Fruit fly (Drosophila melanogaster) whole organism, embryonic: ENCODE results near the gene Ilk.
A peak's percentile ranks its signal among the peaks of the same experiment; 100 is the strongest.

ENCODE experiments used
- BEAF-32 ChIP-seq: fragments of 200-800 bp; sonication (Bioruptor generic); optimal IDR thresholded peaks from 3 replicates; lab custom pipeline; 2017; ENCODE audit warnings: missing biosample characterization, missing genetic modification characterization, mild to moderate bottlenecking, moderate library complexity, missing genetic modification reagents
- CG10267 ChIP-seq: fragments of 200-800 bp; sonication (Bioruptor generic); optimal IDR thresholded peaks from 2 replicates; lab custom pipeline; 2018; ENCODE audit warnings: missing biosample characterization, mild to moderate bottlenecking, missing genetic modification characterization, moderate library complexity
- CG10565 ChIP-seq: fragments of 200-800 bp; sonication (Bioruptor generic); optimal IDR thresholded peaks from 3 replicates; lab custom pipeline; 2016; ENCODE audit warnings: missing biosample characterization, mild to moderate bottlenecking, missing genetic modification characterization
- CG11504 ChIP-seq: fragments of 200-800 bp; sonication (Bioruptor generic); optimal IDR thresholded peaks from 3 replicates; lab custom pipeline; 2019; ENCODE audit warnings: missing biosample characterization, mild to moderate bottlenecking, missing genetic modification characterization, moderate library complexity
- CG1233 ChIP-seq: fragments of 200-800 bp; sonication (Bioruptor generic); optimal IDR thresholded peaks from 4 replicates; lab custom pipeline; 2018; ENCODE audit warnings: missing biosample characterization, mild to moderate bottlenecking, missing genetic modification characterization
- CG12391 ChIP-seq: fragments of 200-800 bp; sonication (Bioruptor generic); optimal IDR thresholded peaks from 3 replicates; lab custom pipeline; 2018; ENCODE audit warnings: missing biosample characterization, mild to moderate bottlenecking, missing genetic modification characterization, moderate library complexity
- CG13624 ChIP-seq: fragments of 200-800 bp; sonication (Bioruptor generic); optimal IDR thresholded peaks from 2 replicates; lab custom pipeline; 2016; ENCODE audit warnings: missing biosample characterization, missing genetic modification characterization
- CG13894 ChIP-seq: fragments of 200-800 bp; sonication (Bioruptor generic); optimal IDR thresholded peaks from 3 replicates; lab custom pipeline; 2018; ENCODE audit warnings: missing biosample characterization, mild to moderate bottlenecking, missing genetic modification characterization, moderate library complexity
- CG15011 ChIP-seq: fragments of 200-800 bp; sonication (Bioruptor generic); optimal IDR thresholded peaks from 3 replicates; lab custom pipeline; 2018; ENCODE audit warnings: missing biosample characterization, mild to moderate bottlenecking, missing genetic modification characterization
- CG1647 ChIP-seq: fragments of 200-800 bp; sonication (Bioruptor generic); optimal IDR thresholded peaks from 3 replicates; lab custom pipeline; 2016; ENCODE audit warnings: missing biosample characterization, missing genetic modification characterization
- CG17186 ChIP-seq: fragments of 200-800 bp; sonication (Bioruptor generic); optimal IDR thresholded peaks from 3 replicates; lab custom pipeline; 2017; ENCODE audit warnings: missing biosample characterization, missing genetic modification reagents, missing genetic modification characterization
- CG17802 ChIP-seq: fragments of 200-800 bp; sonication (Bioruptor generic); optimal IDR thresholded peaks from 2 replicates; lab custom pipeline; 2018; ENCODE audit warnings: missing biosample characterization, mild to moderate bottlenecking, missing genetic modification characterization, moderate library complexity
- CG2116 ChIP-seq: fragments of 200-800 bp; sonication (Bioruptor generic); optimal IDR thresholded peaks from 3 replicates; lab custom pipeline; 2018; ENCODE audit warnings: missing biosample characterization, mild to moderate bottlenecking, missing genetic modification characterization
- CG32767 ChIP-seq: fragments of 200-800 bp; sonication (Bioruptor generic); IDR thresholded peaks from 2 replicates; pipeline ENCODE4 v1.3.6; 2022; ENCODE audit warnings: missing biosample characterization, missing genetic modification characterization
- CG33213 ChIP-seq: fragments of 200-800 bp; sonication (Bioruptor generic); optimal IDR thresholded peaks from 3 replicates; lab custom pipeline; 2016; ENCODE audit warnings: missing biosample characterization, missing genetic modification characterization
- CG3726 ChIP-seq: fragments of 200-800 bp; sonication (Bioruptor generic); IDR thresholded peaks from 3 replicates; pipeline ENCODE4, ENCODE4 v1.3.6; 2022; ENCODE audit warnings: missing biosample characterization, missing genetic modification characterization
- CG42726 ChIP-seq: fragments of 200-800 bp; sonication (Bioruptor generic); IDR thresholded peaks from 2 replicates; pipeline ENCODE4 v1.3.6; 2022; ENCODE audit warnings: missing biosample characterization, missing genetic modification characterization; ENCODE audit not compliant: partially characterized antibody
- CG4404 ChIP-seq: fragments of 200-800 bp; sonication (Bioruptor generic); IDR thresholded peaks from 2 replicates; pipeline ENCODE4 v1.3.6; 2022; ENCODE audit warnings: missing biosample characterization, missing genetic modification characterization
- CG4820 ChIP-seq: fragments of 200-800 bp; sonication (Bioruptor generic); optimal IDR thresholded peaks from 3 replicates; lab custom pipeline; 2016; ENCODE audit warnings: missing biosample characterization, missing genetic modification characterization
- CG6765 ChIP-seq: fragments of 200-800 bp; sonication (Bioruptor generic); optimal IDR thresholded peaks from 3 replicates; lab custom pipeline; 2017; ENCODE audit warnings: missing biosample characterization, mild to moderate bottlenecking, missing genetic modification characterization
- CG7839 ChIP-seq: fragments of 200-800 bp; sonication (Bioruptor generic); optimal IDR thresholded peaks from 3 replicates; lab custom pipeline; 2018; ENCODE audit warnings: missing biosample characterization, mild to moderate bottlenecking, missing genetic modification characterization, moderate library complexity
- CG8281 ChIP-seq: fragments of 200-800 bp; sonication (Bioruptor generic); optimal IDR thresholded peaks from 2 replicates; lab custom pipeline; 2018; ENCODE audit warnings: missing biosample characterization, mild to moderate bottlenecking, missing genetic modification characterization, moderate library complexity
- CG8388 ChIP-seq: fragments of 200-800 bp; sonication (Bioruptor generic); optimal IDR thresholded peaks from 2 replicates; lab custom pipeline; 2019; ENCODE audit warnings: missing biosample characterization, mild to moderate bottlenecking, missing genetic modification characterization, moderate library complexity
- CkIIα-i1 ChIP-seq: fragments of 200-800 bp; sonication (Bioruptor generic); IDR thresholded peaks from 2 replicates; pipeline ENCODE4 v1.3.6; 2022; ENCODE audit warnings: missing biosample characterization, missing genetic modification characterization
- D19A ChIP-seq: fragments of 200-800 bp; optimal IDR thresholded peaks from 3 replicates; lab custom pipeline; 2019; ENCODE audit warnings: missing biosample characterization, mild to moderate bottlenecking, missing genetic modification characterization, moderate library complexity
- Dll ChIP-seq: fragments of 200-800 bp; sonication (Bioruptor generic); IDR thresholded peaks from 4 replicates; pipeline ENCODE4 v1.3.6; 2022; ENCODE audit warnings: missing biosample characterization, missing genetic modification characterization; ENCODE audit not compliant: partially characterized antibody
- Doc2 ChIP-seq: fragments of 200-800 bp; sonication (Bioruptor generic); IDR thresholded peaks from 2 replicates; pipeline ENCODE4 v1.3.6; 2022; ENCODE audit warnings: missing biosample characterization, missing genetic modification characterization
- Fer1 ChIP-seq: fragments of 200-800 bp; sonication (Bioruptor generic); optimal IDR thresholded peaks from 2 replicates; lab custom pipeline; 2017; ENCODE audit warnings: missing biosample characterization, mild to moderate bottlenecking, missing genetic modification characterization
- Fer2 ChIP-seq: fragments of 200-800 bp; sonication (Bioruptor generic); optimal IDR thresholded peaks from 2 replicates; lab custom pipeline; 2018; ENCODE audit warnings: missing biosample characterization, mild to moderate bottlenecking, missing genetic modification characterization, moderate library complexity
- Hmx ChIP-seq: fragments of 200-800 bp; sonication (Bioruptor generic); optimal IDR thresholded peaks from 2 replicates; lab custom pipeline; 2016; ENCODE audit warnings: missing biosample characterization, missing genetic modification characterization
- NfI ChIP-seq: fragments of 200-800 bp; sonication (Bioruptor generic); optimal IDR thresholded peaks from 3 replicates; lab custom pipeline; 2018; ENCODE audit warnings: missing biosample characterization, mild to moderate bottlenecking, missing genetic modification characterization, moderate library complexity
- Optix ChIP-seq: fragments of 200-800 bp; sonication (Bioruptor generic); IDR thresholded peaks from 3 replicates; pipeline ENCODE4 v1.3.6; 2022; ENCODE audit warnings: missing biosample characterization, missing genetic modification characterization
- Ravus ChIP-seq: fragments of 200-800 bp; sonication (Bioruptor generic); IDR thresholded peaks from 2 replicates; pipeline ENCODE4 v1.3.6; 2022; ENCODE audit warnings: missing biosample characterization, missing genetic modification characterization
- Sry-β ChIP-seq: fragments of 200-800 bp; sonication (Bioruptor generic); optimal IDR thresholded peaks from 2 replicates; lab custom pipeline; 2018; ENCODE audit warnings: missing biosample characterization, mild to moderate bottlenecking, missing genetic modification characterization, moderate library complexity
- Ssrp ChIP-seq: fragments of 200-800 bp; sonication (Bioruptor generic); optimal IDR thresholded peaks from 2 replicates; lab custom pipeline; 2018; ENCODE audit warnings: missing biosample characterization, mild to moderate bottlenecking, missing genetic modification characterization, moderate library complexity
- Stat92E ChIP-seq, 3 experiments: fragments of >200 bp in 2 of 3; fragments of 200-800 bp in 1 of 3; sonication (Bioruptor generic) in 1 of 3; optimal IDR thresholded peaks; 2 replicates each; lab custom pipeline; 2017 to 2019; ENCODE audit warnings: missing biosample characterization in 3 of 3, missing genetic modification characterization in 3 of 3, mild to moderate bottlenecking in 1 of 3, moderate library complexity in 1 of 3
- ash1 ChIP-seq: fragments of 200-800 bp; sonication (Bioruptor generic); optimal IDR thresholded peaks from 2 replicates; lab custom pipeline; 2018; ENCODE audit warnings: missing biosample characterization, mild to moderate bottlenecking, missing genetic modification characterization
- ci ChIP-seq: fragments of 200-800 bp; sonication (Bioruptor generic); IDR thresholded peaks from 3 replicates; pipeline ENCODE4 v1.3.6; 2022; ENCODE audit warnings: missing biosample characterization, missing genetic modification characterization
- dimm ChIP-seq: fragments of 200-800 bp; sonication (Bioruptor generic); IDR thresholded peaks from 2 replicates; pipeline ENCODE4 v1.3.6; 2022; ENCODE audit warnings: missing biosample characterization, missing genetic modification characterization
- emc ChIP-seq: fragments of 200-800 bp; sonication (Bioruptor generic); optimal IDR thresholded peaks from 2 replicates; lab custom pipeline; 2016; ENCODE audit warnings: missing biosample characterization, missing genetic modification characterization
- eyg ChIP-seq: fragments of 200-800 bp; sonication (Bioruptor generic); optimal IDR thresholded peaks from 3 replicates; lab custom pipeline; 2016; ENCODE audit warnings: missing biosample characterization, missing genetic modification characterization
- h ChIP-seq: fragments of >200 bp; optimal IDR thresholded peaks from 2 replicates; lab custom pipeline; 2017
- her ChIP-seq: fragments of 200-800 bp; sonication (Bioruptor generic); optimal IDR thresholded peaks from 2 replicates; lab custom pipeline; 2016; ENCODE audit warnings: missing biosample characterization, missing genetic modification characterization
- kah ChIP-seq: fragments of 200-800 bp; sonication (Bioruptor generic); optimal IDR thresholded peaks from 2 replicates; lab custom pipeline; 2018; ENCODE audit warnings: missing biosample characterization, mild to moderate bottlenecking, missing genetic modification characterization
- maf-S ChIP-seq: fragments of 200-800 bp; sonication (Bioruptor generic); optimal IDR thresholded peaks from 2 replicates; lab custom pipeline; 2016; ENCODE audit warnings: missing biosample characterization, missing genetic modification characterization
- repo ChIP-seq: fragments of 200-800 bp; sonication (Bioruptor generic); optimal IDR thresholded peaks from 2 replicates; lab custom pipeline; 2016; ENCODE audit warnings: missing biosample characterization, missing genetic modification characterization
- shn ChIP-seq: fragments of 200-800 bp; sonication (Bioruptor generic); optimal IDR thresholded peaks from 3 replicates; lab custom pipeline; 2016; ENCODE audit warnings: missing biosample characterization, missing genetic modification characterization
- sr ChIP-seq: fragments of 200-800 bp; sonication (Bioruptor generic); IDR thresholded peaks from 3 replicates; pipeline ENCODE4 v1.3.6; 2022; ENCODE audit warnings: missing biosample characterization, missing genetic modification characterization
- trh ChIP-seq: fragments of 200-800 bp; sonication (Bioruptor generic); optimal IDR thresholded peaks from 2 replicates; lab custom pipeline; 2016; ENCODE audit warnings: missing biosample characterization, missing genetic modification characterization
- zen2 ChIP-seq: fragments of 200-800 bp; sonication (Bioruptor generic); IDR thresholded peaks from 3 replicates; pipeline ENCODE4 v1.3.6; 2022; ENCODE audit warnings: missing biosample characterization, missing genetic modification characterization; ENCODE audit not compliant: partially characterized antibody

Ilk gene

dm6 chr3L:21216697-21217291 lies at the start of gene Ilk, which contains the start of gene Trmt112 (continued):
- no peak for TF ChIP-seq CG4404 (GFP tag; lab: Robert Waterston, UW)
- no peak for TF ChIP-seq Optix (GFP tag; lab: Robert Waterston, UW)
- peak; percentile 72; the same call in 3 of the 4 replicates for TF ChIP-seq Dll
- no peak for TF ChIP-seq CG32767
- TF ChIP-seq CG17802 (tag; lab: Kevin White, UChicago): peak; percentile 41
- no peak for TF ChIP-seq CG6765
- no peak for TF ChIP-seq ci
- TF ChIP-seq CG1233 (GFP tag; lab: Kevin White, UChicago): no peak
- no peak for TF ChIP-seq CG11504 (tag; lab: Kevin White, UChicago)
- peak; percentile 46 for TF ChIP-seq CG17186
- no peak for TF ChIP-seq D19A (tag; lab: Kevin White, UChicago)
- no peak for TF ChIP-seq Sry-β
- peak in 1 of 3 experiments; percentile 59 for TF ChIP-seq Stat92E (GFP tag; optimal IDR thresholded peaks at IDR 0.05; lab: Kevin White, UChicago)
- TF ChIP-seq CG8281 (tag; lab: Kevin White, UChicago): no peak
- peak; percentile 89 for TF ChIP-seq CG42726 (GFP tag; lab: Robert Waterston, UW)
- peak; percentile 89 for TF ChIP-seq BEAF-32 (GFP tag; lab: Kevin White, UChicago)
- TF ChIP-seq Hmx (GFP tag; lab: Kevin White, UChicago): no peak
- no peak for TF ChIP-seq Fer2 (tag; lab: Kevin White, UChicago)
- TF ChIP-seq CG13624 (GFP tag; lab: Kevin White, UChicago): peak; percentile 47
- TF ChIP-seq kah (GFP tag; lab: Kevin White, UChicago): peak; percentile 2
- no peak for TF ChIP-seq Ravus (GFP tag; lab: Robert Waterston, UW)
- TF ChIP-seq her (GFP tag; lab: Kevin White, UChicago): no peak
- TF ChIP-seq CG13894 (tag; lab: Kevin White, UChicago): no peak
- TF ChIP-seq Doc2 (GFP tag; lab: Robert Waterston, UW): no peak
- TF ChIP-seq CG2116: peak; percentile 64
- TF ChIP-seq CG33213 (GFP tag; lab: Kevin White, UChicago): peak; percentile 57
- TF ChIP-seq CG8388 (GFP tag; lab: Kevin White, UChicago): no peak
- TF ChIP-seq CkIIα-i1 (GFP tag; lab: Robert Waterston, UW): no peak
- TF ChIP-seq sr (GFP tag; lab: Robert Waterston, UW): no peak
- no peak for TF ChIP-seq CG15011 (GFP tag; lab: Kevin White, UChicago)
- TF ChIP-seq repo (GFP tag; lab: Kevin White, UChicago): no peak
- no peak for TF ChIP-seq CG10565
- no peak for TF ChIP-seq eyg (GFP tag; lab: Kevin White, UChicago)
- no peak for TF ChIP-seq maf-S
- no peak for TF ChIP-seq Ssrp
- no peak for TF ChIP-seq emc (GFP tag; lab: Kevin White, UChicago)
- TF ChIP-seq CG12391 (tag; lab: Kevin White, UChicago): no peak
- TF ChIP-seq CG1647 (GFP tag; lab: Kevin White, UChicago): no peak
- TF ChIP-seq CG10267 (tag; lab: Kevin White, UChicago): peak; percentile 33
- TF ChIP-seq dimm: no peak
- TF ChIP-seq CG4820: no peak
- TF ChIP-seq CG3726 (GFP tag; lab: Robert Waterston, UW): no peak
- no peak for TF ChIP-seq h (lab: Kevin White, UChicago)
- TF ChIP-seq zen2 (GFP tag; lab: Robert Waterston, UW): peak; percentile 62
- no peak for TF ChIP-seq NfI (GFP tag; lab: Kevin White, UChicago)
- TF ChIP-seq trh (GFP tag; lab: Kevin White, UChicago): no peak
- TF ChIP-seq ash1 (GFP tag; lab: Kevin White, UChicago): no peak
- no peak for TF ChIP-seq Fer1 (GFP tag; lab: Kevin White, UChicago)
- peak; percentile 9 for TF ChIP-seq shn
- TF ChIP-seq CG7839 (tag; lab: Kevin White, UChicago): no peak
